Worm (Caenorhabditis elegans) whole organism, L2 larva: ENCODE data around the gene rmd-1.

Experiments used
- ceh-82 ChIP-seq: fragments of 150-350 bp; optimal IDR thresholded peaks from 2 replicates; lab custom pipeline; 2014; ENCODE audit warnings: missing biosample characterization, missing genetic modification characterization
- crh-2 ChIP-seq: sonication (generic microtip); optimal IDR thresholded peaks from 2 replicates; lab custom pipeline; 2017; ENCODE audit warnings: missing biosample characterization, missing genetic modification characterization
- mab-5 ChIP-seq: fragments of 150-350 bp; optimal IDR thresholded peaks from 2 replicates; lab custom pipeline; 2014; ENCODE audit warnings: missing biosample characterization, missing genetic modification characterization
- nhr-10 ChIP-seq: sonication (generic microtip); optimal IDR thresholded peaks from 2 replicates; lab custom pipeline; 2017; ENCODE audit warnings: missing biosample characterization, missing genetic modification characterization
- nhr-11 ChIP-seq: fragments of 150-350 bp; optimal IDR thresholded peaks from 2 replicates; lab custom pipeline; 2014; ENCODE audit warnings: missing biosample characterization, missing genetic modification characterization
- nhr-12 ChIP-seq: fragments of 150-350 bp; optimal IDR thresholded peaks from 2 replicates; lab custom pipeline; 2014; ENCODE audit warnings: missing biosample characterization, missing genetic modification characterization
- nhr-237 ChIP-seq: fragments of 150-350 bp; optimal IDR thresholded peaks from 2 replicates; lab custom pipeline; 2014; ENCODE audit warnings: missing biosample characterization, missing genetic modification characterization
- skn-1 ChIP-seq: sonication (generic microtip); optimal IDR thresholded peaks from 2 replicates; lab custom pipeline; 2017; ENCODE audit warnings: missing biosample characterization, missing genetic modification characterization
- snpc-4 ChIP-seq: fragments of 150-350 bp; optimal IDR thresholded peaks from 2 replicates; lab custom pipeline; 2014; ENCODE audit warnings: missing biosample characterization, missing genetic modification characterization
- ztf-11 ChIP-seq: sonication (generic microtip); optimal IDR thresholded peaks from 2 replicates; lab custom pipeline; 2017; ENCODE audit warnings: missing biosample characterization, missing genetic modification characterization

DNA sequence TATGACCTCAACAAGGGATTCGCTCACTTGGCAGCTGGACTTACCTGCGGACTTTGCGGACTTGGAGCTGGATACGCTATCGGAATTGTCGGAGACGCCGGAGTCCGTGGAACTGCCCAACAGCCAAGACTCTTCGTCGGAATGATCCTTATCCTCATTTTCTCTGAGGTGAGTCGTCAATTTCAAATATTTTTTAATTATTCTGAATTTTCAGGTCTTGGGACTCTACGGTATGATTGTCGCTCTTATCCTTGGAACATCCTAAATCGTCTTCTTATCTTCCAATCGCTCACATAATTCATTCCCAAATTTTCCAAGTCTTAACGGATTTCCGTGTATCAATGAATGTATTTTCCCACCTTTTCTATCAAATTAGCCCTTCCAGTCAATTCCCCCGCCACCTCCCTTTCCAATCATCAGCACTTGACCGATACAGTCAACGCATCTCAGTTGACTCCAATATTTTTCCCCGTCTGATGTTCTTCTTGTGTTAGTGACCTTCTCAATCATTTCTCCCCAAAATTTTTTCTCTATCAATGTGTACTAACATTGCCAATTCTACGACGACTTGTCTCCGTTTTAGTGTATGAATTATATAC is 23.7 kb downstream of the rmd-1 start, which contains the start of gene R10E11.6:
- no peak for TF ChIP-seq nhr-237 (tag; lab: Kevin White, UChicago)
- TF ChIP-seq snpc-4 (tag; lab: Kevin White, UChicago) = no peak
- TF ChIP-seq mab-5 (tag; lab: Kevin White, UChicago) = no peak
- TF ChIP-seq nhr-12 = no peak
- TF ChIP-seq ztf-11 (tag; lab: Kevin White, UChicago) = no peak
- no peak for TF ChIP-seq nhr-11 (tag; lab: Kevin White, UChicago)
- TF ChIP-seq crh-2 (tag; lab: Kevin White, UChicago) = no peak
- TF ChIP-seq nhr-10 (tag; lab: Kevin White, UChicago) = no peak
- no peak for TF ChIP-seq ceh-82 (tag; lab: Kevin White, UChicago)
- no peak for TF ChIP-seq skn-1 (tag; lab: Kevin White, UChicago)
